Worm (Caenorhabditis elegans) whole organism, midembryonic: ENCODE measurements around the gene clc-17.

ENCODE experiments used
- T22C8.4 ChIP-seq: fragments of 200-800 bp; sonication (Bioruptor generic); IDR thresholded peaks from 2 replicates; pipeline ENCODE4 v1.3.6; 2022; ENCODE audit warnings: missing genetic modification characterization, missing compliant biosample characterization
- cog-1 ChIP-seq: sonication (generic microtip); optimal IDR thresholded peaks from 2 replicates; lab custom pipeline; 2016; ENCODE audit warnings: missing genetic modification characterization, missing compliant biosample characterization
- flt-1 ChIP-seq: fragments of 200-800 bp; sonication (Bioruptor generic); IDR thresholded peaks from 2 replicates; pipeline ENCODE4 v1.3.6; 2022; ENCODE audit warnings: missing genetic modification characterization, missing compliant biosample characterization
- klf-2 ChIP-seq: fragments of 200-800 bp; sonication (Bioruptor generic); conservative IDR thresholded peaks from 2 replicates; pipeline ENCODE4 v1.3.6; 2022; ENCODE audit warnings: missing genetic modification reagents, missing genetic modification characterization, missing compliant biosample characterization
- med-1 ChIP-seq: sonication (generic microtip); optimal IDR thresholded peaks from 2 replicates; lab custom pipeline; 2017; ENCODE audit warnings: missing genetic modification characterization, mild to moderate bottlenecking, missing compliant biosample characterization, antibody characterized with exemption, missing genetic modification reagents; ENCODE audit not compliant: insufficient read depth
- ref-1 ChIP-seq: fragments of 200-800 bp; sonication (Bioruptor generic); conservative IDR thresholded peaks from 2 replicates; pipeline ENCODE4 v1.3.6; 2022; ENCODE audit warnings: missing genetic modification reagents, missing genetic modification characterization, missing compliant biosample characterization
- tab-1 ChIP-seq: fragments of 200-800 bp; sonication (Bioruptor generic); IDR thresholded peaks from 2 replicates; pipeline ENCODE4 v1.3.6; 2022; ENCODE audit warnings: missing genetic modification characterization, missing compliant biosample characterization
- ztf-23 ChIP-seq: fragments of 200-800 bp; sonication (Bioruptor generic); IDR thresholded peaks from 2 replicates; pipeline ENCODE4 v1.3.6; 2022; ENCODE audit warnings: missing genetic modification reagents, missing genetic modification characterization, missing compliant biosample characterization
- ztf-29 ChIP-seq: fragments of 200-800 bp; sonication (Bioruptor generic); IDR thresholded peaks from 2 replicates; pipeline ENCODE4 v1.3.6; 2022; ENCODE audit warnings: missing genetic modification reagents, missing genetic modification characterization, missing compliant biosample characterization

- no peak for TF ChIP-seq ztf-29 (GFP tag; lab: Robert Waterston, UW)
- no peak for TF ChIP-seq flt-1 (GFP tag; lab: Robert Waterston, UW)
- TF ChIP-seq med-1 (GFP tag; lab: Kevin White, UChicago) = no peak
- no peak for TF ChIP-seq ref-1 (GFP tag; lab: Robert Waterston, UW)
- no peak for TF ChIP-seq tab-1 (GFP tag; lab: Robert Waterston, UW)
- TF ChIP-seq T22C8.4 = no peak
- no peak for TF ChIP-seq cog-1
- no peak for TF ChIP-seq ztf-23 (GFP tag; lab: Robert Waterston, UW)
- no peak for TF ChIP-seq klf-2 (GFP tag; lab: Robert Waterston, UW)
Observed at ce11 chrX:11152720-11153119, 45.5 kb downstream of the clc-17 start, which contains the start of the genes C05C9.3 and C05C9.2.
